Worm (Caenorhabditis elegans): ENCODE data around the gene pha-4.

ce11 chrV:20731787-20732186 lies 21.1 kb upstream of the pha-4 start, which contains the start of gene srxa-1:
- TF ChIP-seq fos-1 (tag; optimal IDR thresholded peaks at IDR 0.05) (no peak), snpc-4 (tag; optimal IDR thresholded peaks at IDR 0.05) (no peak), ceh-16 (tag; optimal IDR thresholded peaks at IDR 0.05) (no peak), nhr-11 (tag; optimal IDR thresholded peaks at IDR 0.05) (no peak), nhr-23 (tag; optimal IDR thresholded peaks at IDR 0.05) (no peak)

All from whole organism, L2 larva.